Fruit fly (Drosophila melanogaster) S2 (cell line): ENCODE measurements around the gene CG1840.

Source experiments
- CG8478 ChIP-seq: fragments of >200 bp; optimal IDR thresholded peaks from 2 replicates; lab custom pipeline; 2018
- CTCF ChIP-seq, 2 experiments: fragments of >200 bp; optimal IDR thresholded peaks; 2 replicates each; lab custom pipeline; 2018

DNA sequence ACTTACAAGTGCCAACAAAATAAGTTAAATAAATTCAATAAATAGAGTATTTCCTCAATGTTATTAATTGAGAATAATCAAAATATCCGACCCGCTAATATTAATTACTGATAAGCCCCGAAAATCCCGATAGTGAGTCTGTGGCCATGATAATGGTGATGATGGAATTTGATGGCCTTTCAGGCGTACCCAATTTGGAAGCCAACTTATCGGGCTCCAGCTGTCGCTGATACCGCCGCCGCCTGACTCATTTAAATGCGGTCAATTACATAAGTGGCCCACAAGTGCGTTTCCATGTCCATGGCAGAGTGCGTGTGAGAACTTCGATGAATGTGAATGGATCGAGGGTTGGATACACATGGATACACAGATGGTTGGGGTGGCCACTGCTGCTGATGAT is 4.0 kb upstream of the CG1840 start:
- TF ChIP-seq CG8478 (lab: Kevin White, UChicago) (no peak), CTCF (optimal IDR thresholded peaks at IDR 0.05; lab: Kevin White, UChicago) (no peak)
